Worm (Caenorhabditis elegans) whole organism, L4 larva: ENCODE data around the gene set-8.

Experiments
- D1046.2 ChIP-seq: fragments of 200-800 bp; sonication (Bioruptor generic); IDR thresholded peaks from 2 replicates; pipeline ENCODE4 v1.3.6; 2022; ENCODE audit warnings: missing genetic modification characterization, missing compliant biosample characterization
- F26F4.8 ChIP-seq: fragments of 200-800 bp; sonication (Bioruptor generic); conservative IDR thresholded peaks from 2 replicates; pipeline ENCODE4 v1.3.6; 2022; ENCODE audit warnings: missing genetic modification characterization, missing compliant biosample characterization
- Y75B8A.6 ChIP-seq: fragments of 200-800 bp; sonication (Bioruptor generic); IDR thresholded peaks from 2 replicates; pipeline ENCODE4 v1.3.6; 2022; ENCODE audit warnings: missing genetic modification reagents, missing genetic modification characterization, missing compliant biosample characterization
- ZK546.5 ChIP-seq, 2 experiments: sonication (generic microtip); optimal IDR thresholded peaks; 2 replicates each; lab custom pipeline; 2017; ENCODE audit warnings: missing biosample characterization in 2 of 2, missing genetic modification characterization in 2 of 2
- ama-1 ChIP-seq: fragments of 150-350 bp; optimal IDR thresholded peaks from 2 replicates; lab custom pipeline; 2014; ENCODE audit warnings: inconsistent platforms, mixed read lengths
- ceh-44 ChIP-seq: fragments of 200-800 bp; sonication (Bioruptor generic); IDR thresholded peaks from 2 replicates; pipeline ENCODE4 v1.3.6; 2022; ENCODE audit warnings: missing genetic modification reagents, missing genetic modification characterization, missing compliant biosample characterization
- ctbp-1 ChIP-seq: fragments of 200-800 bp; sonication (Bioruptor generic); IDR thresholded peaks from 2 replicates; pipeline ENCODE4 v1.3.6; 2022; ENCODE audit warnings: missing genetic modification reagents, missing genetic modification characterization, missing compliant biosample characterization
- daf-16 ChIP-seq, 3 experiments: sonication (generic microtip); optimal IDR thresholded peaks; 2 replicates each; lab custom pipeline; 2016 to 2017; ENCODE audit warnings: missing genetic modification characterization in 3 of 3, missing genetic modification reagents in 3 of 3, mild to moderate bottlenecking in 2 of 3, missing compliant biosample characterization in 2 of 3, missing biosample characterization in 1 of 3, moderate library complexity in 1 of 3
- dmd-8 ChIP-seq: fragments of 200-800 bp; sonication (Bioruptor generic); IDR thresholded peaks from 2 replicates; pipeline ENCODE4 v1.3.6; 2022; ENCODE audit warnings: missing genetic modification characterization, missing compliant biosample characterization
- dmd-9 ChIP-seq: fragments of 200-800 bp; sonication (Bioruptor generic); IDR thresholded peaks from 2 replicates; pipeline ENCODE4 v1.3.6; 2022; ENCODE audit warnings: missing genetic modification reagents, missing genetic modification characterization, missing compliant biosample characterization
- duxl-1 ChIP-seq: sonication (generic microtip); optimal IDR thresholded peaks from 2 replicates; lab custom pipeline; 2016; ENCODE audit warnings: mild to moderate bottlenecking, missing genetic modification characterization, moderate library complexity, missing compliant biosample characterization; ENCODE audit not compliant: poor library complexity
- dve-1 ChIP-seq: sonication (generic microtip); optimal IDR thresholded peaks from 2 replicates; lab custom pipeline; 2017; ENCODE audit warnings: antibody characterized with exemption, mild to moderate bottlenecking, missing genetic modification characterization, missing compliant biosample characterization; ENCODE audit not compliant: insufficient read depth
- egl-27 ChIP-seq: sonication (generic microtip); optimal IDR thresholded peaks from 3 replicates; lab custom pipeline; 2017; ENCODE audit warnings: missing biosample characterization, missing genetic modification reagents, missing genetic modification characterization
- egl-43 ChIP-seq: fragments of 200-800 bp; sonication (Bioruptor generic); IDR thresholded peaks from 2 replicates; pipeline ENCODE4 v1.3.6; 2022; ENCODE audit warnings: missing genetic modification reagents, missing genetic modification characterization, missing compliant biosample characterization
- gei-8 ChIP-seq: fragments of 200-800 bp; sonication (Bioruptor generic); optimal IDR thresholded peaks from 2 replicates; lab custom pipeline; 2018; ENCODE audit warnings: mild to moderate bottlenecking, missing genetic modification characterization, missing compliant biosample characterization
- hmg-1.1 ChIP-seq: fragments of 200-800 bp; sonication (Bioruptor generic); IDR thresholded peaks from 2 replicates; pipeline ENCODE4 v1.3.6; 2022; ENCODE audit warnings: missing genetic modification reagents, missing genetic modification characterization, missing compliant biosample characterization
- jun-1 ChIP-seq: fragments of 150-350 bp; optimal IDR thresholded peaks from 2 replicates; lab custom pipeline; 2014; ENCODE audit warnings: missing biosample characterization, missing genetic modification reagents, missing genetic modification characterization
- lim-7 ChIP-seq: fragments of 200-800 bp; sonication (Bioruptor generic); IDR thresholded peaks from 2 replicates; pipeline ENCODE4 v1.3.6; 2022; ENCODE audit warnings: missing genetic modification characterization, missing compliant biosample characterization
- lin-13 ChIP-seq: fragments of 150-350 bp; optimal IDR thresholded peaks from 2 replicates; lab custom pipeline; 2014; ENCODE audit warnings: missing biosample characterization, missing genetic modification reagents, missing genetic modification characterization
- lin-38 ChIP-seq: fragments of 200-800 bp; sonication (Bioruptor generic); IDR thresholded peaks from 2 replicates; pipeline ENCODE4 v1.3.6; 2022; ENCODE audit warnings: missing genetic modification reagents, missing genetic modification characterization, missing compliant biosample characterization
- madf-9 ChIP-seq: fragments of 200-800 bp; sonication (Bioruptor generic); conservative IDR thresholded peaks from 2 replicates; pipeline ENCODE4 v1.3.6; 2022; ENCODE audit warnings: missing genetic modification reagents, missing genetic modification characterization, missing compliant biosample characterization
- mep-1 ChIP-seq: fragments of 150-350 bp; sonication (generic microtip); optimal IDR thresholded peaks from 3 replicates; lab custom pipeline; 2014; ENCODE audit warnings: missing biosample characterization, missing genetic modification characterization
- mes-2 ChIP-seq: sonication (generic microtip); optimal IDR thresholded peaks from 2 replicates; lab custom pipeline; 2016; ENCODE audit warnings: missing genotype, mild to moderate bottlenecking, missing genetic modification characterization, missing compliant biosample characterization; ENCODE audit not compliant: poor library complexity, severe bottlenecking
- mxl-2 ChIP-seq: fragments of 200-800 bp; sonication (Bioruptor generic); conservative IDR thresholded peaks from 2 replicates; pipeline ENCODE4 v1.3.6; 2022; ENCODE audit warnings: missing genetic modification reagents, missing genetic modification characterization, missing compliant biosample characterization
- mxl-3 ChIP-seq: fragments of 200-800 bp; sonication (Bioruptor generic); optimal IDR thresholded peaks from 2 replicates; lab custom pipeline; 2018; ENCODE audit warnings: mild to moderate bottlenecking, missing genetic modification characterization, missing compliant biosample characterization
- nhr-111 ChIP-seq: fragments of 200-800 bp; sonication (Bioruptor generic); optimal IDR thresholded peaks from 2 replicates; lab custom pipeline; 2018; ENCODE audit warnings: mild to moderate bottlenecking, missing genetic modification characterization, missing compliant biosample characterization
- nhr-237 ChIP-seq: sonication (generic microtip); optimal IDR thresholded peaks from 2 replicates; lab custom pipeline; 2017; ENCODE audit warnings: missing biosample characterization, missing genetic modification characterization
- nhr-41 ChIP-seq: fragments of 200-800 bp; sonication (Bioruptor generic); IDR thresholded peaks from 2 replicates; pipeline ENCODE4 v1.3.6; 2022; ENCODE audit warnings: missing genetic modification reagents, missing genetic modification characterization, missing compliant biosample characterization
- nhr-76 ChIP-seq: fragments of 150-350 bp; optimal IDR thresholded peaks from 2 replicates; lab custom pipeline; 2014; ENCODE audit warnings: missing biosample characterization, missing genetic modification characterization
- pha-4 ChIP-seq, 2 experiments: fragments of 150-350 bp in 1 of 2; fragments of 200-800 bp in 1 of 2; sonication (Bioruptor generic) in 1 of 2; IDR thresholded peaks in 1 of 2; optimal IDR thresholded peaks in 1 of 2; 2 replicates each; pipeline versions ENCODE4 v1.3.6 to Lab custom; 2014 to 2022; ENCODE audit warnings: missing genetic modification characterization in 2 of 2, missing genetic modification reagents in 2 of 2, missing biosample characterization in 1 of 2, missing compliant biosample characterization in 1 of 2
- php-3 ChIP-seq: fragments of 200-800 bp; sonication (Bioruptor generic); IDR thresholded peaks from 2 replicates; pipeline ENCODE4 v1.3.6; 2022; ENCODE audit warnings: missing genetic modification reagents, missing genetic modification characterization, missing compliant biosample characterization
- skn-1 ChIP-seq: fragments of 150-350 bp; optimal IDR thresholded peaks from 2 replicates; lab custom pipeline; 2014; ENCODE audit warnings: missing biosample characterization, missing genetic modification characterization
- snpc-1.2 ChIP-seq: fragments of 200-800 bp; sonication (Bioruptor generic); IDR thresholded peaks from 2 replicates; pipeline ENCODE4 v1.3.6; 2022; ENCODE audit warnings: missing genetic modification reagents, missing genetic modification characterization, missing compliant biosample characterization
- tag-97 ChIP-seq: fragments of 200-800 bp; sonication (Bioruptor generic); IDR thresholded peaks from 2 replicates; pipeline ENCODE4 v1.3.6; 2022; ENCODE audit warnings: missing genetic modification characterization, missing compliant biosample characterization
- tra-1 ChIP-seq: fragments of 200-800 bp; sonication (Bioruptor generic); IDR thresholded peaks from 2 replicates; pipeline ENCODE4 v1.3.6; 2022; ENCODE audit warnings: missing genetic modification reagents, missing genetic modification characterization, missing compliant biosample characterization
- unc-130 ChIP-seq: sonication (generic microtip); optimal IDR thresholded peaks from 2 replicates; lab custom pipeline; 2016; ENCODE audit warnings: missing genetic modification reagents, missing genetic modification characterization, missing compliant biosample characterization
- vab-7 ChIP-seq: fragments of 200-800 bp; sonication (Bioruptor generic); IDR thresholded peaks from 2 replicates; pipeline ENCODE4 v1.3.6; 2022; ENCODE audit warnings: missing genetic modification reagents, missing genetic modification characterization, missing compliant biosample characterization
- zip-2 ChIP-seq: fragments of 150-350 bp; optimal IDR thresholded peaks from 2 replicates; lab custom pipeline; 2014; ENCODE audit warnings: missing biosample characterization, missing genetic modification characterization
- ztf-11 ChIP-seq: fragments of 150-350 bp; optimal IDR thresholded peaks from 2 replicates; lab custom pipeline; 2014; ENCODE audit warnings: missing biosample characterization, missing genetic modification characterization

Gene set-8

DNA sequence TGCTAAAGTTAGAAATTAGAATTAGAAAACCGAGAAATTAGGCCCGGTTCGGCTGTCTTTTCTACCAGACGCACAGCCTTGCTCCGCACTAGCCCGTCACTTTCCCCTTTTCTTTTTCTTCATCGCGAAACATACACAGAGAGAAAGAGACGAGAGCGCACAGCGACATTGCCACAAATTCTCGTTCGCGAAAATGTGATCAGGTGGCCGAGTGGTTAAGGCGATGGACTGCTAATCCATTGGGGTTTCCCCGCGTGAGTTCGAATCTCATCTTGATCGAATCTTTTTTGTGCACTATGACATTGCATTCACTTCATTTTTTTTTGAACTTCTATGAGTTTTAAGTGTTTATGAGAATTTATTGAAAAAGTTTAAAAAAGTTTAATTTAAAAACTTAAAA lies 4.1 kb upstream of the set-8 start (continued):
- TF ChIP-seq dmd-8 (GFP tag; lab: Robert Waterston, UW) (0 out of 2 replicates have a peak, but pooled peaks have one; percentile 61), duxl-1 (no peak), egl-27 (tag; lab: Kevin White, UChicago) (no peak), lim-7 (GFP tag; lab: Robert Waterston, UW) (peak; percentile 63), php-3 (GFP tag; lab: Robert Waterston, UW) (peak; percentile 27; the same call in 1 of the 2 replicates), vab-7 (GFP tag; lab: Robert Waterston, UW) (peak; percentile 77), dve-1 (peak; percentile 38), unc-130 (no peak), ctbp-1 (GFP tag; lab: Robert Waterston, UW) (0 out of 2 replicates have a peak, but pooled peaks have one; percentile 14), F26F4.8 (peak; percentile 42; the same call in 1 of the 2 replicates)
- TF ChIP-seq, all 104 proteins: peak for 46

DNA sequence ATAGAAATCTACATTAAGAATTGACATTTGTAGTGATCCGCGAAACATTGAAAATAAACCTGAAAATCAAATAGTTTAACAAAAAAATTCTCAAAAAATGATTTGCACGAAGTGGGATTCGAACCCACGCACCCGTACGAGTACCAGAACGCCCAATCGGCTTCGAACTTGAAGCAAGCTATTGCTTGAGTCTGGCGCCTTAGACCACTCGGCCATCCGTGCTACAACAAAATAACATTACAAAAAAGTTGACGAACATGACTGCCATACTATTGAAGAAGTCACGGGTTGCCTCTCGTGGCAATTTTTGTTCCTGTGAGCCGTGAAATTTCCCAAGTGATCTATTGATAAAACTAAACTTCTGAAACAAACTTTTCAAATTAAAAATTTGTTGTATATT lies 3.2 kb upstream of the set-8 start:
- TF ChIP-seq nhr-237 (tag; lab: Kevin White, UChicago) (no peak), tra-1 (GFP tag; lab: Robert Waterston, UW) (no peak), egl-43 (peak; percentile 72), snpc-1.2 (peak; percentile 80), dmd-9 (no peak), ceh-44 (no peak), vab-7 (GFP tag; lab: Robert Waterston, UW) (peak; percentile 48; the same call in 1 of the 2 replicates), mxl-2 (GFP tag; lab: Robert Waterston, UW) (no peak), lim-7 (GFP tag; lab: Robert Waterston, UW) (0 out of 2 replicates have a peak, but pooled peaks have one; percentile 46), gei-8 (GFP tag; lab: Kevin White, UChicago) (no peak), mxl-3 (GFP tag; lab: Kevin White, UChicago) (no peak), nhr-41 (GFP tag; lab: Robert Waterston, UW) (no peak), daf-16 (GFP tag; optimal IDR thresholded peaks at IDR 0.05; lab: Kevin White, UChicago) (peak in 1 of 2 experiments; percentile 18), daf-16 (tag; optimal IDR thresholded peaks at IDR 0.05; lab: Kevin White, UChicago) (no peak), dmd-8 (GFP tag; lab: Robert Waterston, UW) (0 out of 2 replicates have a peak, but pooled peaks have one; percentile 15), hmg-1.1 (GFP tag; lab: Robert Waterston, UW) (no peak), nhr-76 (tag; lab: Kevin White, UChicago) (no peak), nhr-111 (GFP tag; lab: Kevin White, UChicago) (no peak), skn-1 (tag; lab: Kevin White, UChicago) (no peak), lin-13 (GFP tag; lab: Kevin White, UChicago) (no peak), duxl-1 (no peak), ZK546.5 (tag; optimal IDR thresholded peaks at IDR 0.05; lab: Kevin White, UChicago) (no peak), ztf-11 (no peak), Y75B8A.6 (GFP tag; lab: Robert Waterston, UW) (no peak), mes-2 (tag; lab: Kevin White, UChicago) (no peak), zip-2 (tag; lab: Kevin White, UChicago) (no peak), madf-9 (GFP tag; lab: Robert Waterston, UW) (no peak), pha-4 (GFP tag; IDR thresholded peaks at IDR 0.05; lab: Robert Waterston, UW) (no peak), pha-4 (tag; optimal IDR thresholded peaks at IDR 0.05; lab: Kevin White, UChicago) (no peak), mep-1 (tag; lab: Kevin White, UChicago) (no peak), jun-1 (tag; lab: Kevin White, UChicago) (no peak), ama-1 (no peak), tag-97 (no peak), D1046.2 (GFP tag; lab: Robert Waterston, UW) (0 out of 2 replicates have a peak, but pooled peaks have one; percentile 21), lin-38 (GFP tag; lab: Robert Waterston, UW) (peak; percentile 35)
